Worm (Caenorhabditis elegans) whole organism, early embryonic: ENCODE measurements around the gene C09E7.10.

Experiments used
- ama-1 ChIP-seq: fragments of 150-350 bp; optimal IDR thresholded peaks from 2 replicates; lab custom pipeline; 2014
- hnd-1 ChIP-seq: sonication (generic microtip); optimal IDR thresholded peaks from 2 replicates; lab custom pipeline; 2016; ENCODE audit warnings: missing genetic modification characterization, missing compliant biosample characterization

DNA sequence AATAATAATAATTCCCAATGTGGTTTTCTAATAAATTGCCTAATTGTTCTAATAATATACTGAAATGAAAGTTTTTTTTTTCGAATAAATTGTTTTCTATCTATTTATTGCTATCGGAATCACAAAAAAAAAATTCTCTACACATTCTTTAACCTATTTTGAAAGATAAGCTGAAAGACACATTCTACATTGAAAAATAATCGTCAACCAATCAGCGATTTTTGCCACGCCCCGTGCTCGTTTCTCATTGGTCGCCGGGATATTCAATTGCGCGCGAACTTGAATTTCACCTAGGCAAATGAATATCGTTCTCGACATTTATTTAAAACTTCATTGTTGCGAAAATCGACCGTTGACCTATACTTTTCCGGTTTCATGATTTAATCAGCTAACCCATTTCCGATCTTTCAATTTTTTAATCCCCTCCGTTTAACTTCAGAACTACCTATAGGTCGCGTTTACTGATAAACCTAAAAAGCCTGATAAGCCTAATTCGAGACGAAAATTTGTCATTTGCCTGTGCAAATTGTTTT is 19.8 kb downstream of the C09E7.10 start, which contains the start of gene F23F12.3:
- TF ChIP-seq ama-1 (lab: Kevin White, UChicago) (no peak), hnd-1 (tag; lab: Kevin White, UChicago) (no peak)
